Fruit fly (Drosophila melanogaster) whole organism, larva: Measurements from ENCODE around the gene CkIalpha.
A peak's percentile ranks its signal among the peaks of the same experiment; 100 is the strongest.

Source experiments
- noc ChIP-seq: fragments of 200-800 bp; sonication (Bioruptor generic); optimal IDR thresholded peaks from 3 replicates; lab custom pipeline; 2019; ENCODE audit warnings: missing biosample characterization, mild to moderate bottlenecking, missing genetic modification characterization, moderate library complexity

Gene CkIalpha

DNA sequence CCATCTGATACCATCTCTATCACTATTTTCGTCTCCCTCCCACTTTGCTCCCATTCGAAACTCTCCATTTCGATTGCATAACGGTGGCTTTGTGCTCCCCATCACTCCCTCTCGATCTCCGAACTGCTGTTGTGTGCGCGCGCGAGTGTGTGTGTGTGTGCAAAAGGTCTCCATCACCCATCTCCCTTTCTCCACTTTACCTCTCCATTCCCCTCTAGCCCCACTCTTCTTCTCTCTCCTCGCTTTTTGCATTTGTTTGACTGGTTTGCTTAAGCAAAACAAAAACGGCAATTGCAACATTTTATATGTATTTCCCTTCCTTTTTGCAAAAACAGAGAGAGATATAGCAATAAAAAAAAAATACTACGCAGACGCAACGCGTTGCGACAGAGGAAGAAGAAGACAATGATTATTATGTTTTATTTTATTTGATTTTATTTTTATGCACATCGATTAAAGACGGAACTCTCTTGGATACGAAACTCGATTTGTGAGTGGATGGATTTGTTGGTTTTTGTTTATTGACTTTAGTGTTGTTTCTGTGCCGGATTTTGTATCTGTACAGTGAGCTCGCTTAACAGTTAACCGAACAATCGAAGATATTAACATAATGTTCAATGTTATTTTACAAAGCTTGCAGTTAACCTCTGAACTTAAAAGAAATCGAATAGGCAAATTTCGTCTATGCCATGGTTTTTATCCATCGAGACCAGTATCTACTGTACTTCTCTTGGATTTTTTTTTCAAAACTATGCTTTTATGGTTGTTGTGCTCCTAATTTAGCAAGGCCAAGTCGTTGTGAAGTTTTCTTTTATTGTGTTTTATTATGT, 16.4 kb downstream of the CkIalpha start:
- peak; percentile 89 for TF ChIP-seq noc (tag; lab: Kevin White, UChicago)

DNA sequence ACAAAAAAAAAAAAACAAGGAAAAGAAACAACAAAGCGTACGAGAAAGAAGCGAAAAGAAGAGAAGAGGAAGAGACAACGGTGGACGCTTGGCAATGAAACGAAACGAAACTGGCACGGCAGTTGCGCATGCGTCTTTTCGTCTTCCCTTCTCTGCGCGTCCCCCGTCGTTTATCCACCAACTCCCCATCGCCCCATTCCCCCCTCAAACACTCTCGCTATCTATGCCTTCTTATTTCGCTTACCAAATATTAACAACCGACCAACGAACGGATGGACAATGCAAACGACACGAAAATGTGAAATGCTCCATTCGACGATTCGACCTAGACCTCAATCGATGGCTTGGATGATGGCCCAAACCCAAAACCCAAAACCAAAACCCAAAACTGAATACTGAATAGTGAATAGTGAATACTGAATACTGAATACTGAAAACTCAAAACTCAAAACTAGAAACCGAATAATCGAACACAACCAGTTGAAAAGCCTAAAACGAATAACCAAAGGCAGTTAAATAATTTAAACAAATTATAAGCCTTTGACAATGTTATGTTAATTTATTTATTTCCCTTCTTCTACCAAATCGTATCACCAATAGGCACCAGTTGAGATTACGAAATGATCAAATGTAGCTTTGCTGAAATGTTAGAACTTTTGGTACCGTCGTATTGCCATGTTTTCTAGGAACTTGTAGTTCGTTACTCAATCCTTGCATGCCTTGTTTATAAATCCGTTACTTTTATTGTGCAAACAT, 17.3 kb downstream of the CkIalpha start:
- no peak for TF ChIP-seq noc (tag; lab: Kevin White, UChicago)

DNA sequence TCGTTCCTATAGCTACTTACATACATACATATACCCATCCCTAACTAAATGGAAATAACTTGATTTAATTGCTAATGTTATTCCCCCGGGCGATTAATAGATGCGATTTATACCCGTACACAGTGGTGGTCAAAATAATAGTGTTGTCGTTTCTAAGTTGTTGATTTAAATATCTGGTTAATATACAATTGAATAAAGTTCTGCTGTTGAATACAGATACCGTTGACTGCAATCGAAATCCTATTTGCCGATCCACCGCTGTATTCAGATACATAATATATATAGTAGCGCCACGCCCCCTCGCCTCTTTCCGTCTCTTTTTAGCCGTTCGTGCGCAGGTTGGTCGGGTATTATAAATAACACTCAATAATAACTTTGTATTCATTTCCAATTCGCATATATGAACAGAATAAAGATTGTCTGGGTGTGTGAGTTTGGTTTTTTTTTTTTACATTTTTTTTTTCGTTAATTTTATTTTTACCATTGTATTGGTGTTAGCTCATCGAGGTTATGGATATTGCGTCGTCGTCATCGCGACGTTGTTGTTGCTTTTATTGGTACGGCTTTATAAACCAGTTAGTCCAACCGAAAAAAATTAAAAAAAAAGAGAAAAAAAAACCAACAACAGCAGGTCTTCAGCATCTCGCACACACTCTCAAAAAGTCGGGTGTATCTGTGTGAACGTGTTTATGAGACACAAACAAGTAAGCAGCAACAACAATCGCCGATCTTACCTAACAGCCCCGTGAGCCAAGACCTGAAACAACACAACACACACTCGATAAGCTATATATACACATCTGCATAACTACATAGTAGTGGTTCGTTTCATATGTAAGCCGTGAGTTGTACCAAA, 19.1 kb downstream of the CkIalpha start:
- peak; percentile 19 for TF ChIP-seq noc (tag; lab: Kevin White, UChicago)

DNA sequence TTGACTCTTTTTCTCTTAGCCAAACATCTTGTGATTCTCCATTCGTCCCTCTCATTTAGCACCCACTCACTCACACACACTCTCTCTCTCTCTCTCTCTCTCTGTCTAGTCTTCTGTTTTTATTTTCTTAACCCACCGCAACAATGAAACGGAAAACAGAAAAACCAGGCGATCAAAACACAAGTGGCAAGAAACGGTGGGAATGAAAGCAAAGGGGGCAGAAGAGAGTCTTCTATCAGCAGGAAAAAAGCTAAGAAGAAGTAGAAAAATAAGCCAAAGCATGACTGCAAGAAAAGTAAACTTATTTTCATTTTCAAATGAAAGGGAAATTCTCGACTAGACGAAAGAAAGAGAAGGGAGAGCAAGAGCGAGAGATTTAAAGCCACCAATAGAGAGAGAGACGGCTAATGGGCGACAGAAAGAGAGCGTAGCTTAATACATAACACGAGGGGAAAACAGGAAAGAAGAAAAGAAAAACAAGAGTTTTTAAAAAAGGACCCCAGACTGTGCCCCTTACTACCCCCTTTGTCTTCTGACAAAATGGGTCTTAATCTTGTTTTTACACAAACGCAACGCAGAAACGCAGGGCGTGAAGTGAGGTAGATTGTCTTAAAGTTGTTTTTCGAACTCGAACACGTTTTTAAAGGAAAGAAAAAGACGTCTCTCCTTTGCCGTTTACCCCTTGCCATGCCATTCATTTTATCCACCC, 20.6 kb downstream of the CkIalpha start:
- no peak for TF ChIP-seq noc (tag; lab: Kevin White, UChicago)

dm6 chrX:12675284-12675683, 21.9 kb downstream of the CkIalpha start:
- no peak for TF ChIP-seq noc (tag; lab: Kevin White, UChicago)

dm6 chrX:12675798-12676553, 22.6 kb downstream of the CkIalpha start:
- TF ChIP-seq noc (tag; lab: Kevin White, UChicago) = no peak

- TF ChIP-seq noc (tag; lab: Kevin White, UChicago) = no peak
Observed at dm6 chrX:12676554-12677336, 23.3 kb downstream of the CkIalpha start.

- peak; percentile 15 for TF ChIP-seq noc (tag; lab: Kevin White, UChicago)
Observed at dm6 chrX:12682403-12682958, 29.1 kb downstream of the CkIalpha start.

dm6 chrX:12699095-12699750, 45.8 kb downstream of the CkIalpha start:
- TF ChIP-seq noc (tag; lab: Kevin White, UChicago) = no peak

DNA sequence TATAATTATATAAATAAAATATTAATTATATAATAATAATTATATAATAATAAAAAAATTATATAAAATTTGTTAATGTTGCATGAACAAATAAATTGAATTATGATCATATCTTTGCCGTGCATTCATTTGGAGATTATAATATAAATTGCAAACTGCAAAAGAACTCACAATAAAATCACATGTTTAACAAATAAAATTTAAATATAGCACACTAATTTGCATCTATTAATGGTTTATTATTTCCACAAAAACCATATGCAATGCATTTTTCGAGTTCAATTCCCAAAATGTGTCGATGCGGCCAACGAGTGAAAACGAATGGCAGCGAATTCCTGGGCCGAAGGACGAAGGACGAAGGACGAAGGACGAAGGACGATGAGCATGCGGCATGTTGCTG, 52.1 kb downstream of the CkIalpha start, which contains the start of gene CG15725:
TSS of gene CG15725 (plus strand) at position 301 of the 400 bp plus-strand sequence.
- no peak for TF ChIP-seq noc (tag; lab: Kevin White, UChicago)
